1 worm cellular context compared by ENCODE assay signal in genomic region chrII:15258668-15259067, ce11.
TF ChIP-seq lines count a peak whose summit lies in the region.

No protein-coding gene starts in this region.

TF ChIP-seq in whole organism, L1 larva, 84 proteins besides CTCF, POLR2A, EP300 and RAD21 (continued from another document):
- no peak for TF ChIP-seq irx-1 (tag; optimal IDR thresholded peaks at IDR 0.05; lab: Kevin White, UChicago)
- TF ChIP-seq unc-30 (tag; optimal IDR thresholded peaks at IDR 0.05; lab: Kevin White, UChicago): no peak
- TF ChIP-seq ceh-88 (GFP tag; IDR thresholded peaks at IDR 0.05; lab: Robert Waterston, UW): no peak
- TF ChIP-seq lin-39 (tag; optimal IDR thresholded peaks at IDR 0.05; lab: Kevin White, UChicago): no peak
- TF ChIP-seq nhr-76 (tag; optimal IDR thresholded peaks at IDR 0.05; lab: Kevin White, UChicago): no peak
- no peak for TF ChIP-seq egl-27 (tag; optimal IDR thresholded peaks at IDR 0.05; lab: Kevin White, UChicago)
- TF ChIP-seq pqm-1 (tag; optimal IDR thresholded peaks at IDR 0.05; lab: Kevin White, UChicago): no peak
- no peak for TF ChIP-seq vab-15 (tag; optimal IDR thresholded peaks at IDR 0.05; lab: Kevin White, UChicago)
- peak; percentile 51 for TF ChIP-seq nhr-71 (tag; optimal IDR thresholded peaks at IDR 0.05; lab: Kevin White, UChicago)
- no peak for TF ChIP-seq nhr-77 (tag; optimal IDR thresholded peaks at IDR 0.05; lab: Kevin White, UChicago)
- TF ChIP-seq isw-1 (GFP tag; IDR thresholded peaks at IDR 0.05; lab: Robert Waterston, UW): 0 out of 2 replicates have a peak, but pooled peaks have one; percentile 4
- no peak for TF ChIP-seq nhr-20 (tag; optimal IDR thresholded peaks at IDR 0.05; lab: Kevin White, UChicago)
- TF ChIP-seq zip-4 (GFP tag; optimal IDR thresholded peaks at IDR 0.05; lab: Kevin White, UChicago): no peak
- TF ChIP-seq ama-1 (optimal IDR thresholded peaks at IDR 0.05; lab: Kevin White, UChicago): no peak
- TF ChIP-seq snu-23 (GFP tag; optimal IDR thresholded peaks at IDR 0.05; lab: Kevin White, UChicago): peak; percentile 25
- TF ChIP-seq aha-1 (tag; optimal IDR thresholded peaks at IDR 0.05; lab: Kevin White, UChicago): no peak
- TF ChIP-seq pax-3 (tag; optimal IDR thresholded peaks at IDR 0.05; lab: Kevin White, UChicago): no peak
- TF ChIP-seq fos-1 (tag; optimal IDR thresholded peaks at IDR 0.05; lab: Kevin White, UChicago): peak; percentile 1
- peak; percentile 10 for TF ChIP-seq zag-1 (tag; optimal IDR thresholded peaks at IDR 0.05; lab: Kevin White, UChicago)
- no peak for TF ChIP-seq C04F5.9 (tag; optimal IDR thresholded peaks at IDR 0.05; lab: Kevin White, UChicago)
- TF ChIP-seq sptf-1 (tag; optimal IDR thresholded peaks at IDR 0.05; lab: Kevin White, UChicago): no peak
- TF ChIP-seq nhr-47 (tag; optimal IDR thresholded peaks at IDR 0.05; lab: Kevin White, UChicago): peak; percentile 45
- TF ChIP-seq dpl-1 (GFP tag; optimal IDR thresholded peaks at IDR 0.05; lab: Kevin White, UChicago): peak in 1 of 3 experiments; percentile 5
- TF ChIP-seq elt-2 (tag; optimal IDR thresholded peaks at IDR 0.05; lab: Kevin White, UChicago): no peak
- no peak for TF ChIP-seq nhr-90 (tag; optimal IDR thresholded peaks at IDR 0.05; lab: Kevin White, UChicago; ENCODE audit: poor library complexity)
- TF ChIP-seq nhr-11 (tag; optimal IDR thresholded peaks at IDR 0.05; lab: Kevin White, UChicago): no peak
- TF ChIP-seq lin-13 (GFP tag; optimal IDR thresholded peaks at IDR 0.05; lab: Kevin White, UChicago): no peak
- TF ChIP-seq hlh-17 (GFP tag; optimal IDR thresholded peaks at IDR 0.05; lab: Kevin White, UChicago; ENCODE audit: borderline replicate concordance): no peak
- no peak for TF ChIP-seq efl-3 (GFP tag; optimal IDR thresholded peaks at IDR 0.05; lab: Kevin White, UChicago)
- TF ChIP-seq nhr-84 (tag; optimal IDR thresholded peaks at IDR 0.05; lab: Kevin White, UChicago): no peak
- TF ChIP-seq fkh-10 (GFP tag; optimal IDR thresholded peaks at IDR 0.05; lab: Kevin White, UChicago): peak; percentile 41
- TF ChIP-seq egl-13 (tag; optimal IDR thresholded peaks at IDR 0.05; lab: Kevin White, UChicago): peak; percentile 32
- TF ChIP-seq snpc-4 (tag; optimal IDR thresholded peaks at IDR 0.05; lab: Kevin White, UChicago): no peak
- TF ChIP-seq ets-5 (GFP tag; IDR thresholded peaks at IDR 0.05; lab: Robert Waterston, UW): no peak
- no peak for TF ChIP-seq grh-1 (GFP tag; IDR thresholded peaks at IDR 0.05; lab: Robert Waterston, UW)
- TF ChIP-seq nhr-12 (tag; optimal IDR thresholded peaks at IDR 0.05; lab: Kevin White, UChicago): no peak
- TF ChIP-seq lir-3 (tag; optimal IDR thresholded peaks at IDR 0.05; lab: Kevin White, UChicago; ENCODE audit: poor library complexity): no peak
- TF ChIP-seq dsc-1 (tag; optimal IDR thresholded peaks at IDR 0.05; lab: Kevin White, UChicago): peak; percentile 18
